Worm (Caenorhabditis elegans) whole organism, mixed stage, embryonic: Measurements from ENCODE around the gene txt-5.

Source experiments
- mab-5 ChIP-seq: fragments of 150-350 bp; optimal IDR thresholded peaks from 2 replicates; lab custom pipeline; 2014; ENCODE audit warnings: missing biosample characterization, missing genetic modification characterization
- nhr-12 ChIP-seq: fragments of 150-350 bp; optimal IDR thresholded peaks from 2 replicates; lab custom pipeline; 2014; ENCODE audit warnings: missing biosample characterization, missing genetic modification characterization
- nhr-237 ChIP-seq: fragments of 150-350 bp; optimal IDR thresholded peaks from 2 replicates; lab custom pipeline; 2014; ENCODE audit warnings: missing biosample characterization, missing genetic modification characterization
- nhr-76 ChIP-seq: sonication (generic microtip); optimal IDR thresholded peaks from 2 replicates; lab custom pipeline; 2017; ENCODE audit warnings: missing biosample characterization, missing genetic modification characterization
- pha-4 ChIP-seq: fragments of 150-350 bp; optimal IDR thresholded peaks from 2 replicates; lab custom pipeline; 2018; ENCODE audit warnings: missing biosample characterization, missing genetic modification reagents, missing genetic modification characterization
- snpc-4 ChIP-seq: fragments of 150-350 bp; optimal IDR thresholded peaks from 2 replicates; lab custom pipeline; 2014; ENCODE audit warnings: missing biosample characterization, missing genetic modification characterization
- sptf-1 ChIP-seq: sonication (generic microtip); optimal IDR thresholded peaks from 2 replicates; lab custom pipeline; 2017; ENCODE audit warnings: mild to moderate bottlenecking, missing genetic modification characterization, moderate library complexity, missing compliant biosample characterization
- unc-39 ChIP-seq: fragments of 150-350 bp; optimal IDR thresholded peaks from 2 replicates; lab custom pipeline; 2014; ENCODE audit warnings: missing biosample characterization, missing genetic modification characterization

- TF ChIP-seq pha-4 (no peak), nhr-12 (tag; lab: Kevin White, UChicago) (no peak), mab-5 (tag; lab: Kevin White, UChicago) (no peak), nhr-76 (no peak), unc-39 (tag; lab: Kevin White, UChicago) (no peak), nhr-237 (tag; lab: Kevin White, UChicago) (no peak), snpc-4 (tag; lab: Kevin White, UChicago) (no peak), sptf-1 (tag; lab: Kevin White, UChicago) (no peak)
These were observed 28.5 kb downstream of the txt-5 start for ce11 chrV:7808444-7808843.
